Worm (Caenorhabditis elegans) whole organism, young adult: Measurements from ENCODE around the gene R160.13.

Experiments used
- B0019.2 ChIP-seq: fragments of 200-800 bp; sonication (Bioruptor generic); conservative IDR thresholded peaks from 2 replicates; pipeline ENCODE4 v1.3.6; 2022; ENCODE audit warnings: missing genetic modification reagents, missing genetic modification characterization, missing compliant biosample characterization
- B0336.3 ChIP-seq: fragments of 200-800 bp; sonication (Bioruptor generic); IDR thresholded peaks from 2 replicates; pipeline ENCODE4 v1.3.6; 2022; ENCODE audit warnings: missing genetic modification characterization, missing compliant biosample characterization
- ZK185.1 ChIP-seq: sonication (generic microtip); optimal IDR thresholded peaks from 2 replicates; lab custom pipeline; 2016; ENCODE audit warnings: mild to moderate bottlenecking, missing genetic modification characterization, missing compliant biosample characterization; ENCODE audit not compliant: poor library complexity, severe bottlenecking
- ama-1 ChIP-seq, 3 experiments: fragments of 150-350 bp in 1 of 3; sonication (generic microtip) in 2 of 3; optimal IDR thresholded peaks; 2 replicates each; lab custom pipeline; 2014 to 2018; ENCODE audit warnings: missing biosample characterization in 2 of 3, missing genetic modification characterization in 2 of 3, missing genetic modification reagents in 2 of 3
- atf-7 ChIP-seq: sonication (generic microtip); optimal IDR thresholded peaks from 2 replicates; lab custom pipeline; 2017; ENCODE audit warnings: mild to moderate bottlenecking, missing genetic modification characterization, missing compliant biosample characterization
- efl-1 ChIP-seq: fragments of 150-350 bp; optimal IDR thresholded peaks from 2 replicates; lab custom pipeline; 2014; ENCODE audit warnings: missing biosample characterization, missing genetic modification reagents, missing genetic modification characterization
- lin-54 ChIP-seq: fragments of 200-800 bp; sonication (Bioruptor generic); optimal IDR thresholded peaks from 2 replicates; lab custom pipeline; 2018; ENCODE audit warnings: mild to moderate bottlenecking, missing genetic modification characterization, missing compliant biosample characterization
- mes-4 ChIP-seq: sonication (generic microtip); optimal IDR thresholded peaks from 2 replicates; lab custom pipeline; 2016; ENCODE audit warnings: missing genotype, missing genetic modification characterization, missing compliant biosample characterization
- nhr-80 ChIP-seq: sonication (generic microtip); optimal IDR thresholded peaks from 2 replicates; lab custom pipeline; 2016; ENCODE audit warnings: missing genetic modification characterization, missing compliant biosample characterization
- pha-4 ChIP-seq: fragments of 150-350 bp; sonication (generic microtip); optimal IDR thresholded peaks from 2 replicates; lab custom pipeline; 2014; ENCODE audit warnings: missing biosample characterization, missing genetic modification reagents, missing genetic modification characterization
- ztf-22 ChIP-seq: fragments of 200-800 bp; sonication (Bioruptor generic); optimal IDR thresholded peaks from 2 replicates; lab custom pipeline; 2018; ENCODE audit warnings: mild to moderate bottlenecking, missing genetic modification characterization, moderate library complexity, missing compliant biosample characterization

DNA sequence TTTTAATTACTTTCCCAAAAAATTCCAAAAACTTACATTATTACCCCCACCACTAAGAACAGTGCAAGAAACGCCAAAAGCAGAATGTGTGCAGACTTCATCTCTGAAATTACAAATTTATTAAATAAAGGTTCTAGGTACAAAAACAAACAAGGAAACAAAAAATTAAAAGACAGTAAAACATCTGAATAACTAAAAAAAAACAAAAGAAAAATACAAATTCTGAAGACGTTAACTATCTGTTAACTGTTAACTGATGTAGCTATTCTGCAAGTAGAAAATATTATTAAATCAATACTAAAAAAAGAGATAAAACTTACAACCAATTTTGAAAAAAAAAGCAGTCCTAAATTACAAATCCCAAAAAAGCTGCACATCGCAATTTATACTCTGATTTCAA lies at the start of gene R160.13:
- no peak for TF ChIP-seq pha-4 (tag; lab: Kevin White, UChicago)
- TF ChIP-seq B0336.3 (GFP tag; lab: Robert Waterston, UW) = no peak
- TF ChIP-seq mes-4 (tag; lab: Kevin White, UChicago) = no peak
- no peak for TF ChIP-seq nhr-80 (tag; lab: Kevin White, UChicago)
- no peak for TF ChIP-seq atf-7 (tag; lab: Kevin White, UChicago)
- no peak for TF ChIP-seq ZK185.1
- TF ChIP-seq ama-1 (optimal IDR thresholded peaks at IDR 0.05; lab: Kevin White, UChicago) = no peak
- TF ChIP-seq ama-1 (GFP tag; optimal IDR thresholded peaks at IDR 0.05; lab: Kevin White, UChicago) = no peak
- no peak for TF ChIP-seq efl-1 (GFP tag; lab: Kevin White, UChicago)
- TF ChIP-seq lin-54 (GFP tag; lab: Kevin White, UChicago) = no peak
- TF ChIP-seq B0019.2 (GFP tag; lab: Robert Waterston, UW) = no peak
- TF ChIP-seq ztf-22 (GFP tag; lab: Kevin White, UChicago) = no peak
